Fruit fly (Drosophila melanogaster) S2 (cell line): ENCODE data around the gene CG7058.

Experiments
- CG8478 ChIP-seq: fragments of >200 bp; optimal IDR thresholded peaks from 2 replicates; lab custom pipeline; 2018
- CTCF ChIP-seq, 2 experiments: fragments of >200 bp; optimal IDR thresholded peaks; 2 replicates each; lab custom pipeline; 2018

dm6 chrX:18857916-18858315 is 51.4 kb downstream of the CG7058 start, which contains the start of gene Usp39:
- TF ChIP-seq CTCF (optimal IDR thresholded peaks at IDR 0.05; lab: Kevin White, UChicago): no peak
- no peak for TF ChIP-seq CG8478 (lab: Kevin White, UChicago)
